Fruit fly (Drosophila melanogaster) whole organism, adult: ENCODE data around the gene CG14036.
A peak's percentile ranks its signal among the peaks of the same experiment; 100 is the strongest.

ENCODE experiments used
- CG11617 ChIP-seq: fragments of 200-800 bp; sonication (Bioruptor generic); optimal IDR thresholded peaks from 2 replicates; lab custom pipeline; 2017; ENCODE audit warnings: mild to moderate bottlenecking, missing biosample characterization, missing genetic modification reagents, missing genetic modification characterization
- CG12768 ChIP-seq: fragments of 200-800 bp; sonication (Bioruptor generic); optimal IDR thresholded peaks from 2 replicates; lab custom pipeline; 2017; ENCODE audit warnings: missing biosample characterization, missing genetic modification characterization, mild to moderate bottlenecking, moderate library complexity, missing genetic modification reagents
- CG14711 ChIP-seq: fragments of 200-800 bp; sonication (Bioruptor generic); optimal IDR thresholded peaks from 2 replicates; lab custom pipeline; 2018; ENCODE audit warnings: missing biosample characterization, mild to moderate bottlenecking, missing genetic modification characterization, moderate library complexity
- CG5204 ChIP-seq: fragments of 200-800 bp; sonication (Bioruptor generic); optimal IDR thresholded peaks from 2 replicates; lab custom pipeline; 2016; ENCODE audit warnings: missing biosample characterization, missing genetic modification characterization
- CG7045 ChIP-seq: fragments of 200-800 bp; sonication (Bioruptor generic); optimal IDR thresholded peaks from 2 replicates; lab custom pipeline; 2017; ENCODE audit warnings: missing biosample characterization, mild to moderate bottlenecking, missing genetic modification characterization
- Clk ChIP-seq: fragments of 200-800 bp; sonication (Bioruptor generic); optimal IDR thresholded peaks from 2 replicates; lab custom pipeline; 2017; ENCODE audit warnings: missing biosample characterization, missing genetic modification characterization
- Crg-1 ChIP-seq: fragments of 200-800 bp; sonication (Bioruptor generic); optimal IDR thresholded peaks from 2 replicates; lab custom pipeline; 2016; ENCODE audit warnings: missing biosample characterization, missing genetic modification characterization
- Hr96 ChIP-seq: fragments of 200-800 bp; sonication (Bioruptor generic); optimal IDR thresholded peaks from 2 replicates; lab custom pipeline; 2016; ENCODE audit warnings: missing biosample characterization, missing genetic modification characterization
- cic ChIP-seq: fragments of 200-800 bp; sonication (Bioruptor generic); optimal IDR thresholded peaks from 2 replicates; lab custom pipeline; 2017; ENCODE audit warnings: missing biosample characterization, mild to moderate bottlenecking, missing genetic modification characterization, moderate library complexity
- cnc ChIP-seq, 2 experiments: fragments of >200 bp; optimal IDR thresholded peaks; 2 replicates each; lab custom pipeline; 2017
- ovo ChIP-seq: fragments of 200-800 bp; sonication (Bioruptor generic); optimal IDR thresholded peaks from 2 replicates; lab custom pipeline; 2016; ENCODE audit warnings: missing biosample characterization, missing genetic modification characterization

dm6 chr2L:5029049-5029808 is 25.6 kb downstream of the CG14036 start, which contains the start of gene Col4a1:
- TF ChIP-seq ovo (GFP tag; lab: Kevin White, UChicago), result no peak
- TF ChIP-seq Crg-1, result no peak
- no peak for TF ChIP-seq cnc (optimal IDR thresholded peaks at IDR 0.05; lab: Kevin White, UChicago)
- TF ChIP-seq cic (GFP tag; lab: Kevin White, UChicago), result peak; percentile 72
- no peak for TF ChIP-seq CG11617
- TF ChIP-seq CG12768 (GFP tag; lab: Kevin White, UChicago), result peak; percentile 49
- TF ChIP-seq CG7045, result no peak
- no peak for TF ChIP-seq Hr96
- no peak for TF ChIP-seq Clk (GFP tag; lab: Kevin White, UChicago)
- no peak for TF ChIP-seq CG5204
- no peak for TF ChIP-seq CG14711
